Worm (Caenorhabditis elegans) whole organism, L4 larva: Measurements from ENCODE around the gene rep-1.

Source experiments
- F26F4.8 ChIP-seq: fragments of 200-800 bp; sonication (Bioruptor generic); conservative IDR thresholded peaks from 2 replicates; pipeline ENCODE4 v1.3.6; 2022; ENCODE audit warnings: missing genetic modification characterization, missing compliant biosample characterization
- F44E2.7 ChIP-seq: fragments of 200-800 bp; sonication (Bioruptor generic); IDR thresholded peaks from 2 replicates; pipeline ENCODE4 v2.1.2; 2022; ENCODE audit warnings: missing genetic modification characterization, missing compliant biosample characterization
- Y5F2A.4 ChIP-seq: fragments of 200-800 bp; sonication (Bioruptor generic); optimal IDR thresholded peaks from 2 replicates; lab custom pipeline; 2018; ENCODE audit warnings: mild to moderate bottlenecking, missing genetic modification characterization, missing compliant biosample characterization
- aha-1 ChIP-seq: fragments of 150-350 bp; peaks from one replicate; lab custom pipeline; 2014; ENCODE audit warnings: missing biosample characterization, missing genetic modification characterization
- ama-1 ChIP-seq: fragments of 150-350 bp; optimal IDR thresholded peaks from 2 replicates; lab custom pipeline; 2014; ENCODE audit warnings: inconsistent platforms, mixed read lengths
- ceh-82 ChIP-seq: sonication (generic microtip); optimal IDR thresholded peaks from 2 replicates; lab custom pipeline; 2017; ENCODE audit warnings: missing biosample characterization, missing genetic modification characterization
- cey-2 ChIP-seq: sonication (generic microtip); optimal IDR thresholded peaks from 3 replicates; lab custom pipeline; 2017; ENCODE audit warnings: missing genetic modification characterization, mild to moderate bottlenecking, missing compliant biosample characterization, antibody characterized with exemption, borderline replicate concordance; ENCODE audit not compliant: insufficient read depth
- daf-12 ChIP-seq: fragments of 150-350 bp; optimal IDR thresholded peaks from 2 replicates; lab custom pipeline; 2014; ENCODE audit warnings: missing biosample characterization, missing genetic modification reagents, missing genetic modification characterization
- daf-16 ChIP-seq, 3 experiments: sonication (generic microtip); optimal IDR thresholded peaks; 2 replicates each; lab custom pipeline; 2016 to 2017; ENCODE audit warnings: missing genetic modification characterization in 3 of 3, missing genetic modification reagents in 3 of 3, mild to moderate bottlenecking in 2 of 3, missing compliant biosample characterization in 2 of 3, missing biosample characterization in 1 of 3, moderate library complexity in 1 of 3
- dmd-6 ChIP-seq: fragments of 200-800 bp; sonication (Bioruptor generic); IDR thresholded peaks from 2 replicates; pipeline ENCODE4 v1.3.6; 2022; ENCODE audit warnings: missing genetic modification reagents, missing genetic modification characterization, missing compliant biosample characterization
- dpl-1 ChIP-seq: fragments of 150-350 bp; optimal IDR thresholded peaks from 2 replicates; lab custom pipeline; 2014; ENCODE audit warnings: missing biosample characterization, missing genetic modification reagents, missing genetic modification characterization
- egl-43 ChIP-seq: fragments of 200-800 bp; sonication (Bioruptor generic); IDR thresholded peaks from 2 replicates; pipeline ENCODE4 v1.3.6; 2022; ENCODE audit warnings: missing genetic modification reagents, missing genetic modification characterization, missing compliant biosample characterization
- fkh-10 ChIP-seq: fragments of 150-350 bp; optimal IDR thresholded peaks from 2 replicates; lab custom pipeline; 2014; ENCODE audit warnings: missing biosample characterization, missing genetic modification reagents, missing genetic modification characterization
- fos-1 ChIP-seq: fragments of 150-350 bp; optimal IDR thresholded peaks from 2 replicates; lab custom pipeline; 2014; ENCODE audit warnings: missing biosample characterization, missing genetic modification characterization
- hif-1 ChIP-seq, 2 experiments: sonication (generic microtip); optimal IDR thresholded peaks; 2 replicates each; lab custom pipeline; 2016 to 2017; ENCODE audit warnings: missing compliant biosample characterization in 2 of 2, missing genetic modification characterization in 2 of 2, missing genetic modification reagents in 2 of 2, missing genotype in 2 of 2, mild to moderate bottlenecking in 1 of 2
- hlh-11 ChIP-seq: fragments of 200-800 bp; sonication (Bioruptor generic); optimal IDR thresholded peaks from 2 replicates; lab custom pipeline; 2018; ENCODE audit warnings: mild to moderate bottlenecking, missing genetic modification characterization, missing compliant biosample characterization
- hlh-30 ChIP-seq: sonication (generic microtip); optimal IDR thresholded peaks from 2 replicates; lab custom pipeline; 2017; ENCODE audit warnings: antibody characterized with exemption, mild to moderate bottlenecking, missing genetic modification characterization, missing compliant biosample characterization; ENCODE audit not compliant: insufficient read depth
- jun-1 ChIP-seq: fragments of 150-350 bp; optimal IDR thresholded peaks from 2 replicates; lab custom pipeline; 2014; ENCODE audit warnings: missing biosample characterization, missing genetic modification reagents, missing genetic modification characterization
- lim-7 ChIP-seq: fragments of 200-800 bp; sonication (Bioruptor generic); IDR thresholded peaks from 2 replicates; pipeline ENCODE4 v1.3.6; 2022; ENCODE audit warnings: missing genetic modification characterization, missing compliant biosample characterization
- lin-15B ChIP-seq: fragments of 150-350 bp; sonication (generic microtip); optimal IDR thresholded peaks from 3 replicates; lab custom pipeline; 2014; ENCODE audit warnings: missing biosample characterization, missing genetic modification characterization
- lin-38 ChIP-seq: fragments of 200-800 bp; sonication (Bioruptor generic); IDR thresholded peaks from 2 replicates; pipeline ENCODE4 v1.3.6; 2022; ENCODE audit warnings: missing genetic modification reagents, missing genetic modification characterization, missing compliant biosample characterization
- lir-3 ChIP-seq: sonication (generic microtip); optimal IDR thresholded peaks from 2 replicates; lab custom pipeline; 2016; ENCODE audit warnings: mild to moderate bottlenecking, missing genetic modification characterization, missing compliant biosample characterization
- madf-9 ChIP-seq: fragments of 200-800 bp; sonication (Bioruptor generic); conservative IDR thresholded peaks from 2 replicates; pipeline ENCODE4 v1.3.6; 2022; ENCODE audit warnings: missing genetic modification reagents, missing genetic modification characterization, missing compliant biosample characterization
- mdt-29 ChIP-seq: fragments of 200-800 bp; sonication (Bioruptor generic); IDR thresholded peaks from 2 replicates; pipeline ENCODE4 v1.3.6; 2022; ENCODE audit warnings: missing genetic modification reagents, missing genetic modification characterization, missing compliant biosample characterization
- mes-2 ChIP-seq: sonication (generic microtip); optimal IDR thresholded peaks from 2 replicates; lab custom pipeline; 2016; ENCODE audit warnings: missing genotype, mild to moderate bottlenecking, missing genetic modification characterization, missing compliant biosample characterization; ENCODE audit not compliant: poor library complexity, severe bottlenecking
- mxl-3 ChIP-seq: fragments of 200-800 bp; sonication (Bioruptor generic); optimal IDR thresholded peaks from 2 replicates; lab custom pipeline; 2018; ENCODE audit warnings: mild to moderate bottlenecking, missing genetic modification characterization, missing compliant biosample characterization
- nhr-10 ChIP-seq: fragments of 150-350 bp; optimal IDR thresholded peaks from 2 replicates; lab custom pipeline; 2014; ENCODE audit warnings: missing biosample characterization, missing genetic modification characterization
- nhr-25 ChIP-seq: sonication (generic microtip); optimal IDR thresholded peaks from 2 replicates; lab custom pipeline; 2017; ENCODE audit warnings: missing genetic modification characterization, mild to moderate bottlenecking, missing compliant biosample characterization, antibody characterized with exemption, moderate library complexity, borderline replicate concordance; ENCODE audit not compliant: insufficient read depth
- nhr-28 ChIP-seq: fragments of 150-350 bp; optimal IDR thresholded peaks from 2 replicates; lab custom pipeline; 2014; ENCODE audit warnings: missing biosample characterization, missing genetic modification characterization
- nhr-41 ChIP-seq: fragments of 200-800 bp; sonication (Bioruptor generic); IDR thresholded peaks from 2 replicates; pipeline ENCODE4 v1.3.6; 2022; ENCODE audit warnings: missing genetic modification reagents, missing genetic modification characterization, missing compliant biosample characterization
- nhr-48 ChIP-seq: sonication (generic microtip); optimal IDR thresholded peaks from 2 replicates; lab custom pipeline; 2016; ENCODE audit warnings: mild to moderate bottlenecking, missing genetic modification characterization, missing compliant biosample characterization
- pqm-1 ChIP-seq: sonication (generic microtip); optimal IDR thresholded peaks from 2 replicates; lab custom pipeline; 2017; ENCODE audit warnings: missing biosample characterization, missing genetic modification characterization
- saeg-2 ChIP-seq: fragments of 200-800 bp; sonication (Bioruptor generic); IDR thresholded peaks from 2 replicates; pipeline ENCODE4 v1.3.6; 2022; ENCODE audit warnings: missing genetic modification reagents, missing genetic modification characterization, missing compliant biosample characterization
- sdz-12 ChIP-seq: fragments of 200-800 bp; sonication (Bioruptor generic); optimal IDR thresholded peaks from 2 replicates; lab custom pipeline; 2018; ENCODE audit warnings: mild to moderate bottlenecking, missing genetic modification characterization, missing compliant biosample characterization
- set-16 ChIP-seq: fragments of 200-800 bp; sonication (Bioruptor generic); IDR thresholded peaks from 2 replicates; pipeline ENCODE4 v1.3.6; 2022; ENCODE audit warnings: missing genetic modification reagents, missing genetic modification characterization, missing compliant biosample characterization
- snpc-1.2 ChIP-seq: fragments of 200-800 bp; sonication (Bioruptor generic); IDR thresholded peaks from 2 replicates; pipeline ENCODE4 v1.3.6; 2022; ENCODE audit warnings: missing genetic modification reagents, missing genetic modification characterization, missing compliant biosample characterization
- spr-1 ChIP-seq: sonication (generic microtip); optimal IDR thresholded peaks from 2 replicates; lab custom pipeline; 2016; ENCODE audit warnings: mild to moderate bottlenecking, missing genetic modification characterization, missing compliant biosample characterization
- unc-62 ChIP-seq, 3 experiments: fragments of 150-350 bp in 1 of 3; sonication (generic microtip); optimal IDR thresholded peaks in 2 of 3; peaks in 1 of 3; 1 replicate in 1 of 3; 2 replicates in 2 of 3; lab custom pipeline; 2014 to 2017; ENCODE audit warnings: missing biosample characterization in 3 of 3, missing genetic modification characterization in 3 of 3, missing genetic modification reagents in 3 of 3, missing genotype in 1 of 3
- zip-11 ChIP-seq: fragments of 200-800 bp; sonication (Bioruptor generic); IDR thresholded peaks from 2 replicates; pipeline ENCODE4 v1.3.6; 2022; ENCODE audit warnings: missing genetic modification characterization, missing compliant biosample characterization
- zip-2 ChIP-seq: fragments of 150-350 bp; optimal IDR thresholded peaks from 2 replicates; lab custom pipeline; 2014; ENCODE audit warnings: missing biosample characterization, missing genetic modification characterization

The rep-1 gene

ce11 chrIII:1618915-1619314, 48.8 kb downstream of the rep-1 start, which contains the start of gene Y22D7AL.10 (continued):
- TF ChIP-seq madf-9, result peak; percentile 93
- TF ChIP-seq zip-2 (tag; lab: Kevin White, UChicago), result peak; percentile 84
- TF ChIP-seq saeg-2 (GFP tag; lab: Robert Waterston, UW), result peak; percentile 97
- TF ChIP-seq mes-2 (tag; lab: Kevin White, UChicago), result peak; percentile 96
- peak; percentile 82; the same call in 1 of the 2 replicates for TF ChIP-seq zip-11 (GFP tag; lab: Robert Waterston, UW)
- peak; percentile 97 for TF ChIP-seq fkh-10
- TF ChIP-seq dpl-1, result peak; percentile 92
- peak; percentile 94 for TF ChIP-seq hlh-30 (tag; lab: Kevin White, UChicago)
- TF ChIP-seq sdz-12, result peak; percentile 78
- peak; percentile 94 for TF ChIP-seq lin-15B (tag; lab: Kevin White, UChicago)
- TF ChIP-seq F26F4.8 (GFP tag; lab: Robert Waterston, UW), result no peak
- peak; percentile 90 for TF ChIP-seq Y5F2A.4 (GFP tag; lab: Kevin White, UChicago)
- TF ChIP-seq cey-2 (tag; lab: Kevin White, UChicago), result peak; percentile 30
- peak; percentile 53 for TF ChIP-seq ama-1 (lab: Kevin White, UChicago)
- TF ChIP-seq lim-7 (GFP tag; lab: Robert Waterston, UW), result peak; percentile 53; the same call in 1 of the 2 replicates
- TF ChIP-seq, all 104 proteins: peak for 92

ce11 chrIII:1619442-1619841, 49.3 kb downstream of the rep-1 start, which contains the start of gene hsp-60:
hsp-60 (plus strand) TSS chrIII:1619742.
- no peak for TF ChIP-seq ceh-82 (tag; lab: Kevin White, UChicago)
- peak; percentile 38 for TF ChIP-seq aha-1 (tag; lab: Kevin White, UChicago)

- TF ChIP-seq dmd-6 (no peak; the same call in 1 of the 2 replicates), egl-43 (GFP tag; lab: Robert Waterston, UW) (peak; percentile 57; the same call in 1 of the 2 replicates), Y5F2A.4 (GFP tag; lab: Kevin White, UChicago) (no peak), mdt-29 (GFP tag; lab: Robert Waterston, UW) (no peak), jun-1 (no peak), fos-1 (tag; lab: Kevin White, UChicago) (no peak), mes-2 (tag; lab: Kevin White, UChicago) (no peak), saeg-2 (GFP tag; lab: Robert Waterston, UW) (no peak), set-16 (GFP tag; lab: Robert Waterston, UW) (peak; percentile 46; the same call in 1 of the 2 replicates), nhr-25 (tag; lab: Kevin White, UChicago) (no peak)
These were observed 49.8 kb downstream of the rep-1 start for ce11 chrIII:1619890-1620289.

- no peak for TF ChIP-seq hlh-30 (tag; lab: Kevin White, UChicago)
- TF ChIP-seq set-16 (GFP tag; lab: Robert Waterston, UW), result peak; percentile 14; the same call in 1 of the 2 replicates
- peak in 1 of 2 experiments; percentile 54 for TF ChIP-seq unc-62 (GFP tag; optimal IDR thresholded peaks at IDR 0.05 in 1 of 2; lab: Kevin White, UChicago)
- no peak for TF ChIP-seq unc-62 (tag; optimal IDR thresholded peaks at IDR 0.05; lab: Kevin White, UChicago)
These were observed 51.2 kb downstream of the rep-1 start for ce11 chrIII:1621330-1621729.

- TF ChIP-seq F44E2.7 (GFP tag; lab: Robert Waterston, UW) (no peak), mxl-3 (no peak), hif-1 (tag; optimal IDR thresholded peaks at IDR 0.05; lab: Kevin White, UChicago) (peak in 1 of 2 experiments; percentile 1), nhr-41 (GFP tag; lab: Robert Waterston, UW) (no peak), mdt-29 (GFP tag; lab: Robert Waterston, UW) (no peak), lin-38 (peak; percentile 36; the same call in 1 of the 2 replicates), snpc-1.2 (GFP tag; lab: Robert Waterston, UW) (no peak), mes-2 (tag; lab: Kevin White, UChicago) (peak; percentile 33), lir-3 (no peak), pqm-1 (peak; percentile 1), lim-7 (GFP tag; lab: Robert Waterston, UW) (no peak), daf-12 (tag; lab: Kevin White, UChicago) (no peak), dmd-6 (peak; percentile 34; the same call in 1 of the 2 replicates), hlh-11 (tag; lab: Kevin White, UChicago) (peak; percentile 46), nhr-28 (tag; lab: Kevin White, UChicago) (peak; percentile 46), egl-43 (GFP tag; lab: Robert Waterston, UW) (no peak), daf-16 (GFP tag; optimal IDR thresholded peaks at IDR 0.05; lab: Kevin White, UChicago) (no peak), daf-16 (tag; optimal IDR thresholded peaks at IDR 0.05; lab: Kevin White, UChicago) (peak; percentile 56), nhr-10 (tag; lab: Kevin White, UChicago) (peak; percentile 87), spr-1 (tag; lab: Kevin White, UChicago) (no peak), nhr-48 (no peak)
These were observed 52.2 kb downstream of the rep-1 start for ce11 chrIII:1622329-1622728.
